Fruit fly (Drosophila melanogaster): Measurements from ENCODE around the gene Naa15-16.

- TF ChIP-seq Sin3A (optimal IDR thresholded peaks at IDR 0.05) (no peak), pho (GFP tag; optimal IDR thresholded peaks at IDR 0.05) (no peak), Blimp-1 (GFP tag; optimal IDR thresholded peaks at IDR 0.05) (no peak), CG6654 (GFP tag; optimal IDR thresholded peaks at IDR 0.05) (no peak)
These were observed 17.1 kb downstream of the Naa15-16 start for dm6 chrX:19496808-19497259.

All from whole organism, embryonic.